Fruit fly (Drosophila melanogaster) whole organism, wandering third instar larva: ENCODE results near the gene PH4alphaNE3.
A peak's percentile ranks its signal among the peaks of the same experiment; 100 is the strongest.

Source experiments
- Abd-B ChIP-seq: fragments of >200 bp; optimal IDR thresholded peaks from 2 replicates; lab custom pipeline; 2017; ENCODE audit warnings: missing biosample characterization, missing genetic modification characterization
- CG32264 ChIP-seq: fragments of 200-800 bp; sonication (Bioruptor generic); optimal IDR thresholded peaks from 2 replicates; lab custom pipeline; 2016; ENCODE audit warnings: missing biosample characterization, missing genetic modification characterization
- CG9705 ChIP-seq: fragments of 200-800 bp; sonication (Bioruptor generic); optimal IDR thresholded peaks from 2 replicates; lab custom pipeline; 2018; ENCODE audit warnings: missing biosample characterization, mild to moderate bottlenecking, missing genetic modification characterization
- CrebA ChIP-seq: fragments of 200-800 bp; sonication (Bioruptor generic); optimal IDR thresholded peaks from 2 replicates; lab custom pipeline; 2016; ENCODE audit warnings: missing biosample characterization, mild to moderate bottlenecking, missing genetic modification characterization, borderline replicate concordance
- Dfd ChIP-seq: fragments of >200 bp; optimal IDR thresholded peaks from 2 replicates; lab custom pipeline; 2017; ENCODE audit warnings: missing biosample characterization, missing genetic modification characterization
- GATAd ChIP-seq: sonication (Bioruptor generic); optimal IDR thresholded peaks from 2 replicates; lab custom pipeline; 2016; ENCODE audit warnings: missing biosample characterization, missing genetic modification characterization
- HLH106 ChIP-seq: fragments of 200-800 bp; optimal IDR thresholded peaks from 3 replicates; lab custom pipeline; 2019; ENCODE audit warnings: missing biosample characterization, mild to moderate bottlenecking, missing genetic modification characterization, moderate library complexity
- Hnf4 ChIP-seq: fragments of 200-800 bp; sonication (Bioruptor generic); optimal IDR thresholded peaks from 2 replicates; lab custom pipeline; 2016; ENCODE audit warnings: missing biosample characterization, mild to moderate bottlenecking, missing genetic modification characterization
- Hr78 ChIP-seq: fragments of >200 bp; optimal IDR thresholded peaks from 2 replicates; lab custom pipeline; 2017; ENCODE audit warnings: missing biosample characterization, missing genetic modification characterization
- Jra ChIP-seq: sonication (Bioruptor generic); optimal IDR thresholded peaks from 2 replicates; lab custom pipeline; 2016; ENCODE audit warnings: missing biosample characterization, missing genetic modification characterization
- Mio ChIP-seq: sonication (Bioruptor generic); optimal IDR thresholded peaks from 2 replicates; lab custom pipeline; 2016; ENCODE audit warnings: missing biosample characterization, missing genetic modification characterization
- Myc ChIP-seq: fragments of >200 bp; optimal IDR thresholded peaks from 2 replicates; lab custom pipeline; 2017
- N ChIP-seq: fragments of >200 bp; optimal IDR thresholded peaks from 2 replicates; lab custom pipeline; 2018; ENCODE audit warnings: missing biosample characterization, missing external identifiers, missing genetic modification characterization
- OdsH ChIP-seq: fragments of 200-800 bp; sonication (Bioruptor generic); optimal IDR thresholded peaks from 2 replicates; lab custom pipeline; 2016; ENCODE audit warnings: missing biosample characterization, mild to moderate bottlenecking, missing genetic modification characterization
- Rel ChIP-seq, 2 experiments: fragments of 200-800 bp; sonication (Bioruptor generic) in 1 of 2; optimal IDR thresholded peaks; 2 replicates in 1 of 2; 3 replicates in 1 of 2; lab custom pipeline; 2016 to 2019; ENCODE audit warnings: mild to moderate bottlenecking in 2 of 2, missing biosample characterization in 2 of 2, missing genetic modification characterization in 2 of 2, moderate library complexity in 1 of 2
- Vsx2 ChIP-seq: fragments of 200-300, 225-300 bp; sonication (Bioruptor generic); optimal IDR thresholded peaks from 2 replicates; lab custom pipeline; 2018; ENCODE audit warnings: missing biosample characterization, missing genetic modification characterization; ENCODE audit not compliant: partially characterized antibody
- br ChIP-seq: fragments of 200-800 bp; sonication (Bioruptor generic); optimal IDR thresholded peaks from 2 replicates; lab custom pipeline; 2016; ENCODE audit warnings: missing biosample characterization, missing genetic modification characterization
- brk ChIP-seq: fragments of 200-800 bp; sonication (Bioruptor generic); optimal IDR thresholded peaks from 2 replicates; lab custom pipeline; 2016; ENCODE audit warnings: missing biosample characterization, mild to moderate bottlenecking, missing genetic modification characterization
- dsf ChIP-seq: sonication (Bioruptor generic); optimal IDR thresholded peaks from 2 replicates; lab custom pipeline; 2016; ENCODE audit warnings: missing biosample characterization, missing genetic modification characterization, borderline replicate concordance
- ey ChIP-seq: fragments of 200-800 bp; sonication (Bioruptor generic); optimal IDR thresholded peaks from 2 replicates; lab custom pipeline; 2016; ENCODE audit warnings: missing biosample characterization, missing genetic modification characterization
- foxo ChIP-seq, 2 experiments: fragments of 200-800 bp; sonication (Bioruptor generic); optimal IDR thresholded peaks; 2 replicates in 1 of 2; 3 replicates in 1 of 2; lab custom pipeline; 2016 to 2017; ENCODE audit warnings: missing biosample characterization in 2 of 2, missing genetic modification characterization in 2 of 2
- h ChIP-seq: fragments of 200-800 bp; sonication (Bioruptor generic); optimal IDR thresholded peaks from 3 replicates; lab custom pipeline; 2016; ENCODE audit warnings: missing biosample characterization, mild to moderate bottlenecking, missing genetic modification characterization
- jim ChIP-seq: fragments of 175-275, 200-325 bp; sonication (Bioruptor generic); optimal IDR thresholded peaks from 2 replicates; lab custom pipeline; 2016; ENCODE audit warnings: missing biosample characterization, mild to moderate bottlenecking, missing genetic modification characterization
- lola ChIP-seq: fragments of >200 bp; optimal IDR thresholded peaks from 2 replicates; lab custom pipeline; 2017; ENCODE audit warnings: missing biosample characterization, missing genetic modification characterization
- psq ChIP-seq: fragments of 200-800 bp; sonication (Bioruptor generic); optimal IDR thresholded peaks from 3 replicates; lab custom pipeline; 2017; ENCODE audit warnings: missing biosample characterization, mild to moderate bottlenecking, missing genetic modification characterization, moderate library complexity
- usp ChIP-seq: fragments of >200 bp; optimal IDR thresholded peaks from 2 replicates; lab custom pipeline; 2017; ENCODE audit warnings: missing biosample characterization, missing genetic modification characterization
- woc ChIP-seq: sonication (Bioruptor generic); optimal IDR thresholded peaks from 2 replicates; lab custom pipeline; 2016; ENCODE audit warnings: missing biosample characterization, mild to moderate bottlenecking, missing genetic modification characterization

PH4alphaNE3 gene

DNA sequence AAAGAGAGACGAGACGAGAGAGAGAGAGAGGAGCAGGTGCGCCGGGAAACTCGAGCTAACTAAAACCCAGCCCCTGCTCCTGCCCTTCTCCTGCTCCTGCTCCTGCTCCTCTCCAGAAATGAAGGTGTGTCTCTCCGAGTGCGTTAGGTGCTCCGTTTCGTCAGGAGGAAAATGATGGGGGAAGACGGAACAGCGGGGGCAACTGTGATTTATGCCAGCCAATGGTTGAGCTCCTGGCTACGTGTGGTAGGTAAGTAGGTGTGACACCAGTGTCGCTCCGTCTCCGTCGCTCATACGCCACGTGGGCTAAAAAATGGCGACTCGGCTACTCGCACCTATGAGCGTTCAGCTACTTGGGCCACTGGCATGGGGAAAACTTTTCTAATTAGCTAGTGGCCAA, 13.5 kb downstream of the PH4alphaNE3 start:
- no peak for TF ChIP-seq HLH106 (tag; lab: Kevin White, UChicago)
- TF ChIP-seq CrebA (GFP tag; lab: Kevin White, UChicago): no peak
- no peak for TF ChIP-seq Jra (GFP tag; lab: Kevin White, UChicago)

- TF ChIP-seq CrebA (GFP tag; lab: Kevin White, UChicago): no peak
- no peak for TF ChIP-seq Vsx2 (GFP tag; lab: Kevin White, UChicago)
- TF ChIP-seq h: no peak
- TF ChIP-seq Mio (GFP tag; lab: Kevin White, UChicago): no peak
- TF ChIP-seq Jra (GFP tag; lab: Kevin White, UChicago): no peak
- no peak for TF ChIP-seq br
- no peak for TF ChIP-seq Abd-B (GFP tag; lab: Kevin White, UChicago)
- TF ChIP-seq jim (GFP tag; lab: Kevin White, UChicago): no peak
- no peak for TF ChIP-seq brk (GFP tag; lab: Kevin White, UChicago)
- no peak for TF ChIP-seq OdsH (GFP tag; lab: Kevin White, UChicago)
- no peak for TF ChIP-seq psq
- TF ChIP-seq woc (GFP tag; lab: Kevin White, UChicago): no peak
Observed at dm6 chr3R:30621806-30622205, 17.8 kb downstream of the PH4alphaNE3 start, which contains the start of gene CG44954. TSS of gene CG44954 (minus strand) at chr3R:30621906.

dm6 chr3R:30628928-30629327, 24.9 kb downstream of the PH4alphaNE3 start, which contains the start of gene CG2267:
TSS of gene CG2267 (minus strand) at chr3R:30629028.
- no peak for TF ChIP-seq br
- TF ChIP-seq lola (GFP tag; lab: Kevin White, UChicago): no peak
- TF ChIP-seq Mio (GFP tag; lab: Kevin White, UChicago): no peak
- no peak for TF ChIP-seq Hr78 (GFP tag; lab: Kevin White, UChicago)
- TF ChIP-seq usp (GFP tag; lab: Kevin White, UChicago): no peak
- no peak for TF ChIP-seq CrebA (GFP tag; lab: Kevin White, UChicago)
- no peak for TF ChIP-seq HLH106 (tag; lab: Kevin White, UChicago)
- no peak for TF ChIP-seq psq
- TF ChIP-seq Vsx2 (GFP tag; lab: Kevin White, UChicago): no peak
- no peak for TF ChIP-seq CG9705 (GFP tag; lab: Kevin White, UChicago)
- TF ChIP-seq Rel (GFP tag; optimal IDR thresholded peaks at IDR 0.05; lab: Kevin White, UChicago): no peak
- no peak for TF ChIP-seq Rel (tag; optimal IDR thresholded peaks at IDR 0.05; lab: Kevin White, UChicago)

DNA sequence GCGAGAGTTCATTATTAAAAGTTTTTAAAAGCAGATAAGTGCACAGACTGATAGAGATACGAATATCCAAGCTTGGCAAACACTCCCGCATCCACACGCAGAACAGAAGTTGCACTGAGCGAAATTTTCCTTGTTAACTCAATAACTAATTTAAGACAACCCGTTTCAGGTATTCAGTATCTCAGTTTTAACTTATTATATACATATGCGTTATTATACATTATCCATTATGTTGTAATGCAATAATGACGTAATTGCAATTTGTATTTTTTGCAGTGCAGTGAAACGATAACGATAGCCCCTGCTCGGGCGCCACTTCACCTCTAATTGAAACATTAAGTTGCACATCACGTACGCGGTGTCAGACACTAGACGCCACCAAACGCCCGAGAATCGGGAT, 39.3 kb downstream of the PH4alphaNE3 start:
- TF ChIP-seq ey (GFP tag; lab: Kevin White, UChicago) (no peak), Dfd (GFP tag; lab: Kevin White, UChicago) (no peak), dsf (GFP tag; lab: Kevin White, UChicago) (no peak), brk (GFP tag; lab: Kevin White, UChicago) (no peak), jim (GFP tag; lab: Kevin White, UChicago) (no peak), foxo (GFP tag; optimal IDR thresholded peaks at IDR 0.05; lab: Kevin White, UChicago) (peak in 1 of 2 experiments; percentile 8)

dm6 chr3R:30645780-30646179, 41.8 kb downstream of the PH4alphaNE3 start, which contains the start of gene CG31013:
TSS of gene CG31013 (minus strand) at chr3R:30645880.
- no peak for TF ChIP-seq CG32264 (GFP tag; lab: Kevin White, UChicago)
- TF ChIP-seq Myc: no peak
- TF ChIP-seq jim (GFP tag; lab: Kevin White, UChicago): no peak

DNA sequence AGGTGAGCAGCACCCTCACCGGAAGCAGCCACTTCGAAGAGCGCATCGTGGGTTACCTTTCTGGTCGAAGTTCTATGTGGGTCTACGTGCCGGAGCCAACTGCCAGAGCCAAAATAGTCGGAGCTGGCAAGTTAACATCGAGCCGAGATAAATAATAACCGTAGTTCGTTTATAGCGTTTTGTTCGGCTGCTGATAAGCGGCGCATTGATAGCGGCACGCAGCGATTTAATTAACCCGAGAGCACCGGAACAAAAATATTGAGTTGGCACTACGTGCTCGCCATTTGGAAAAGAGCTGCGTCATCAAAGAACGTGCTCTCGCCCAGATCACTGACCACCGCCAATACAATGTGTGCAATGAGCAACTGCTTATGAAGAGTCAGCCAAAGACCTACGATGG, 44.5 kb downstream of the PH4alphaNE3 start, which contains the start of gene PH4alphaPV:
PH4alphaPV (minus strand) TSS at position 101 of the 400 bp plus-strand sequence.
- TF ChIP-seq ey (GFP tag; lab: Kevin White, UChicago) (no peak), N (GFP tag; lab: Kevin White, UChicago) (no peak), brk (GFP tag; lab: Kevin White, UChicago) (no peak)

- TF ChIP-seq lola (GFP tag; lab: Kevin White, UChicago) (no peak), GATAd (no peak), Mio (GFP tag; lab: Kevin White, UChicago) (no peak), Hnf4 (GFP tag; lab: Kevin White, UChicago) (no peak)
- TF ChIP-seq, all 38 proteins: peak for 0
Observed at dm6 chr3R:30648851-30649250, 44.9 kb downstream of the PH4alphaNE3 start, which contains the start of gene CG34432. TSS of gene CG34432 (plus strand) at chr3R:30649151.
